Fruit fly (Drosophila melanogaster) whole organism, embryonic: Measurements from ENCODE around the gene sloth1.

Experiments used
- Asciz ChIP-seq: fragments of 200-800 bp; sonication (Bioruptor generic); optimal IDR thresholded peaks from 2 replicates; lab custom pipeline; 2017; ENCODE audit warnings: missing biosample characterization, mild to moderate bottlenecking, missing genetic modification characterization, missing genetic modification reagents
- B-H1 ChIP-seq: fragments of 200-800 bp; sonication (Bioruptor generic); IDR thresholded peaks from 3 replicates; pipeline ENCODE4 v1.3.6; 2022; ENCODE audit warnings: missing biosample characterization, missing genetic modification characterization
- CG11504 ChIP-seq: fragments of 200-800 bp; sonication (Bioruptor generic); optimal IDR thresholded peaks from 3 replicates; lab custom pipeline; 2019; ENCODE audit warnings: missing biosample characterization, mild to moderate bottlenecking, missing genetic modification characterization, moderate library complexity
- CG11695 ChIP-seq: fragments of 200-800 bp; sonication (Bioruptor generic); IDR thresholded peaks from 3 replicates; pipeline ENCODE4 v1.3.6; 2022; ENCODE audit warnings: missing biosample characterization, missing genetic modification characterization
- CG12659 ChIP-seq: fragments of 200-800 bp; sonication (Bioruptor generic); optimal IDR thresholded peaks from 3 replicates; lab custom pipeline; 2017; ENCODE audit warnings: mild to moderate bottlenecking, missing biosample characterization, missing genetic modification reagents, missing genetic modification characterization
- CG12942 ChIP-seq: fragments of 200-800 bp; sonication (Bioruptor generic); optimal IDR thresholded peaks from 3 replicates; lab custom pipeline; 2016; ENCODE audit warnings: missing biosample characterization, missing genetic modification characterization
- CG13424 ChIP-seq: fragments of 200-800 bp; sonication (Bioruptor generic); optimal IDR thresholded peaks from 2 replicates; lab custom pipeline; 2019; ENCODE audit warnings: missing biosample characterization, mild to moderate bottlenecking, missing genetic modification characterization, moderate library complexity
- CG17802 ChIP-seq: fragments of 200-800 bp; sonication (Bioruptor generic); optimal IDR thresholded peaks from 2 replicates; lab custom pipeline; 2018; ENCODE audit warnings: missing biosample characterization, mild to moderate bottlenecking, missing genetic modification characterization, moderate library complexity
- CG30403 ChIP-seq: fragments of 200-800 bp; sonication (Bioruptor generic); optimal IDR thresholded peaks from 3 replicates; lab custom pipeline; 2016; ENCODE audit warnings: missing biosample characterization, missing genetic modification characterization
- CG33213 ChIP-seq: fragments of 200-800 bp; sonication (Bioruptor generic); optimal IDR thresholded peaks from 3 replicates; lab custom pipeline; 2016; ENCODE audit warnings: missing biosample characterization, missing genetic modification characterization
- CG3847 ChIP-seq: fragments of 200-800 bp; sonication (Bioruptor generic); IDR thresholded peaks from 2 replicates; pipeline ENCODE4 v1.3.6; 2022; ENCODE audit warnings: missing biosample characterization, missing genetic modification characterization
- CG6813 ChIP-seq: fragments of 200-800 bp; sonication (Bioruptor generic); optimal IDR thresholded peaks from 2 replicates; lab custom pipeline; 2017; ENCODE audit warnings: missing biosample characterization, missing genetic modification characterization, mild to moderate bottlenecking, moderate library complexity, missing genetic modification reagents
- CG8924 ChIP-seq: fragments of 200-800 bp; optimal IDR thresholded peaks from 3 replicates; lab custom pipeline; 2019; ENCODE audit warnings: missing biosample characterization, mild to moderate bottlenecking, missing genetic modification characterization, moderate library complexity
- CG9437 ChIP-seq: fragments of 200-800 bp; sonication (Bioruptor generic); optimal IDR thresholded peaks from 2 replicates; lab custom pipeline; 2018; ENCODE audit warnings: missing biosample characterization, mild to moderate bottlenecking, missing genetic modification characterization
- CHES-1-like ChIP-seq: fragments of 200-800 bp; sonication (Bioruptor generic); optimal IDR thresholded peaks from 2 replicates; lab custom pipeline; 2016; ENCODE audit warnings: missing biosample characterization, missing genetic modification characterization
- CTCF ChIP-seq: fragments of 200-800 bp; sonication (Bioruptor generic); optimal IDR thresholded peaks from 2 replicates; lab custom pipeline; 2017; ENCODE audit warnings: missing biosample characterization, mild to moderate bottlenecking, missing genetic modification characterization, moderate library complexity
- D19A ChIP-seq: fragments of 200-800 bp; optimal IDR thresholded peaks from 3 replicates; lab custom pipeline; 2019; ENCODE audit warnings: missing biosample characterization, mild to moderate bottlenecking, missing genetic modification characterization, moderate library complexity
- Deaf1 ChIP-seq: fragments of 200-800 bp; optimal IDR thresholded peaks from 3 replicates; lab custom pipeline; 2019; ENCODE audit warnings: missing biosample characterization, mild to moderate bottlenecking, missing genetic modification characterization, moderate library complexity
- Gug ChIP-seq: fragments of 200-800 bp; sonication (Bioruptor generic); IDR thresholded peaks from 4 replicates; pipeline ENCODE4 v1.3.6; 2022; ENCODE audit warnings: missing biosample characterization, missing genetic modification characterization
- HLH4C ChIP-seq: fragments of 200-800 bp; sonication (Bioruptor generic); IDR thresholded peaks from 3 replicates; pipeline ENCODE4 v1.3.6; 2022; ENCODE audit warnings: missing biosample characterization, missing genetic modification characterization; ENCODE audit not compliant: partially characterized antibody
- Hand ChIP-seq: fragments of 200-800 bp; sonication (Bioruptor generic); optimal IDR thresholded peaks from 2 replicates; lab custom pipeline; 2017; ENCODE audit warnings: mild to moderate bottlenecking, missing biosample characterization, missing genetic modification reagents, missing genetic modification characterization
- Hmr ChIP-seq: fragments of 200-800 bp; sonication (Bioruptor generic); optimal IDR thresholded peaks from 3 replicates; lab custom pipeline; 2017; ENCODE audit warnings: mild to moderate bottlenecking, missing biosample characterization, missing genetic modification reagents, missing genetic modification characterization
- Hr39 ChIP-seq: fragments of >200 bp; optimal IDR thresholded peaks from 2 replicates; lab custom pipeline; 2017
- Lim3 ChIP-seq: fragments of 200-800 bp; sonication (Bioruptor generic); IDR thresholded peaks from 2 replicates; pipeline ENCODE4 v1.3.6; 2022; ENCODE audit warnings: missing biosample characterization, missing genetic modification characterization
- Poxn ChIP-seq: fragments of 200-800 bp; sonication (Bioruptor generic); IDR thresholded peaks from 2 replicates; pipeline ENCODE4 v1.3.6; 2022; ENCODE audit warnings: missing biosample characterization, missing genetic modification characterization
- Sox100B ChIP-seq: fragments of 200-800 bp; sonication (Bioruptor generic); optimal IDR thresholded peaks from 3 replicates; lab custom pipeline; 2018; ENCODE audit warnings: missing biosample characterization, mild to moderate bottlenecking, missing genetic modification characterization
- Stat92E ChIP-seq, 3 experiments: fragments of >200 bp in 2 of 3; fragments of 200-800 bp in 1 of 3; sonication (Bioruptor generic) in 1 of 3; optimal IDR thresholded peaks; 2 replicates each; lab custom pipeline; 2017 to 2019; ENCODE audit warnings: missing biosample characterization in 3 of 3, missing genetic modification characterization in 3 of 3, mild to moderate bottlenecking in 1 of 3, moderate library complexity in 1 of 3
- Trl ChIP-seq, 3 experiments: fragments of >200 bp in 2 of 3; fragments of 200-800 bp in 1 of 3; sonication (Bioruptor generic) in 1 of 3; optimal IDR thresholded peaks; 2 replicates in 1 of 3; 3 replicates in 2 of 3; lab custom pipeline; 2016 to 2017; ENCODE audit warnings: missing biosample characterization in 1 of 3, missing genetic modification characterization in 1 of 3
- Usf ChIP-seq: fragments of 200-800 bp; sonication (Bioruptor generic); optimal IDR thresholded peaks from 2 replicates; lab custom pipeline; 2017; ENCODE audit warnings: missing genotype, missing biosample characterization, missing genetic modification characterization
- amos ChIP-seq: fragments of 200-800 bp; sonication (Bioruptor generic); IDR thresholded peaks from 2 replicates; pipeline ENCODE4 v1.3.6; 2022; ENCODE audit warnings: missing biosample characterization, missing genetic modification characterization; ENCODE audit not compliant: partially characterized antibody
- ase ChIP-seq: fragments of 200-800 bp; sonication (Bioruptor generic); IDR thresholded peaks from 3 replicates; pipeline ENCODE4 v1.3.6; 2022; ENCODE audit warnings: missing biosample characterization, missing genetic modification characterization
- bsh ChIP-seq, 2 experiments: fragments of 200-800 bp; sonication (Bioruptor generic); optimal IDR thresholded peaks; 2 replicates each; lab custom pipeline; 2017 to 2018; ENCODE audit warnings: mild to moderate bottlenecking in 2 of 2, missing biosample characterization in 2 of 2, missing genetic modification characterization in 2 of 2, moderate library complexity in 1 of 2
- cg ChIP-seq: fragments of 200-800 bp; sonication (Bioruptor generic); optimal IDR thresholded peaks from 3 replicates; lab custom pipeline; 2019; ENCODE audit warnings: missing biosample characterization, mild to moderate bottlenecking, missing genetic modification characterization, moderate library complexity
- dmrt99B ChIP-seq: fragments of 200-800 bp; sonication (Bioruptor generic); optimal IDR thresholded peaks from 2 replicates; lab custom pipeline; 2018; ENCODE audit warnings: missing biosample characterization, mild to moderate bottlenecking, missing genetic modification characterization, moderate library complexity
- ems ChIP-seq: fragments of 200-800 bp; sonication (Bioruptor generic); optimal IDR thresholded peaks from 3 replicates; lab custom pipeline; 2016; ENCODE audit warnings: missing biosample characterization, missing genetic modification characterization
- ftz-f1 ChIP-seq: fragments of 200-800 bp; sonication (Bioruptor generic); optimal IDR thresholded peaks from 2 replicates; lab custom pipeline; 2016; ENCODE audit warnings: missing biosample characterization, missing genetic modification characterization
- ind ChIP-seq: fragments of 200-800 bp; sonication (Bioruptor generic); optimal IDR thresholded peaks from 3 replicates; lab custom pipeline; 2016; ENCODE audit warnings: missing biosample characterization, missing genetic modification characterization
- nerfin-1 ChIP-seq: fragments of 200-800 bp; sonication (Bioruptor generic); optimal IDR thresholded peaks from 3 replicates; lab custom pipeline; 2019; ENCODE audit warnings: missing biosample characterization, mild to moderate bottlenecking, missing genetic modification characterization, moderate library complexity
- phol ChIP-seq: fragments of 200-800 bp; sonication (Bioruptor generic); optimal IDR thresholded peaks from 3 replicates; lab custom pipeline; 2018; ENCODE audit warnings: missing biosample characterization, mild to moderate bottlenecking, missing genetic modification characterization, moderate library complexity
- prd ChIP-seq, 3 experiments: fragments of >200 bp in 2 of 3; fragments of 200-800 bp in 1 of 3; sonication (Bioruptor generic) in 1 of 3; optimal IDR thresholded peaks in 2 of 3; IDR thresholded peaks in 1 of 3; 2 replicates in 2 of 3; 3 replicates in 1 of 3; pipeline versions ENCODE4 v1.3.6 to Lab custom; 2017 to 2022; ENCODE audit warnings: missing biosample characterization in 1 of 3, missing genetic modification characterization in 1 of 3
- pros ChIP-seq: fragments of 200-800 bp; sonication (Bioruptor generic); optimal IDR thresholded peaks from 3 replicates; lab custom pipeline; 2019; ENCODE audit warnings: missing biosample characterization, mild to moderate bottlenecking, missing genetic modification characterization, moderate library complexity
- run ChIP-seq: fragments of 200-800 bp; sonication (Bioruptor generic); optimal IDR thresholded peaks from 3 replicates; lab custom pipeline; 2018; ENCODE audit warnings: missing biosample characterization, mild to moderate bottlenecking, missing genetic modification characterization
- ssp ChIP-seq: fragments of 200-800 bp; sonication (Bioruptor generic); IDR thresholded peaks from 2 replicates; pipeline ENCODE4 v1.3.6; 2022; ENCODE audit warnings: missing biosample characterization, missing genetic modification characterization
- stc ChIP-seq: fragments of 200-800 bp; sonication (Bioruptor generic); IDR thresholded peaks from 2 replicates; pipeline ENCODE4 v1.3.6; 2022; ENCODE audit warnings: missing biosample characterization, missing genetic modification characterization
- twi ChIP-seq: fragments of 200-800 bp; optimal IDR thresholded peaks from 2 replicates; lab custom pipeline; 2019; ENCODE audit warnings: missing biosample characterization, mild to moderate bottlenecking, missing genetic modification characterization, moderate library complexity
- zf30C ChIP-seq: fragments of 200-800 bp; sonication (Bioruptor generic); optimal IDR thresholded peaks from 3 replicates; lab custom pipeline; 2018; ENCODE audit warnings: missing biosample characterization, mild to moderate bottlenecking, missing genetic modification characterization
- zfh2 ChIP-seq: fragments of 200-800 bp; sonication (Bioruptor generic); optimal IDR thresholded peaks from 2 replicates; lab custom pipeline; 2016; ENCODE audit warnings: missing biosample characterization, missing genetic modification characterization

sloth1 gene

dm6 chrX:7000444-7001134 is 10.6 kb upstream of the sloth1 start (continued):
- TF ChIP-seq CG12659 (GFP tag; lab: Kevin White, UChicago) (peak; percentile 43), pros (GFP tag; lab: Kevin White, UChicago) (peak; percentile 89), bsh (GFP tag; optimal IDR thresholded peaks at IDR 0.05; lab: Kevin White, UChicago) (peak in 1 of 2 experiments; percentile 21), nerfin-1 (tag; lab: Kevin White, UChicago) (peak; percentile 25), CG12942 (GFP tag; lab: Kevin White, UChicago) (no peak), CG17802 (tag; lab: Kevin White, UChicago) (no peak), Sox100B (peak; percentile 59), dmrt99B (tag; lab: Kevin White, UChicago) (no peak), HLH4C (no peak), Trl (optimal IDR thresholded peaks at IDR 0.05; lab: Kevin White, UChicago) (peak; percentile 31 to 43), Trl (GFP tag; optimal IDR thresholded peaks at IDR 0.05; lab: Kevin White, UChicago) (no peak), zfh2 (GFP tag; lab: Kevin White, UChicago) (peak; percentile 0), run (no peak), cg (GFP tag; lab: Kevin White, UChicago) (peak; percentile 15), Hr39 (no peak), Hmr (GFP tag; lab: Kevin White, UChicago) (peak; percentile 32), Lim3 (no peak), CTCF (no peak), ind (GFP tag; lab: Kevin White, UChicago) (peak; percentile 54), CG9437 (GFP tag; lab: Kevin White, UChicago) (peak; percentile 56), amos (GFP tag; lab: Robert Waterston, UW) (no peak), CG11695 (GFP tag; lab: Robert Waterston, UW) (peak; percentile 57; the same call in 2 of the 3 replicates)

- TF ChIP-seq CHES-1-like (peak; percentile 5), Poxn (no peak), CG3847 (GFP tag; lab: Robert Waterston, UW) (peak; percentile 44; the same call in 1 of the 2 replicates), CG13424 (tag; lab: Kevin White, UChicago) (peak; percentile 63), ftz-f1 (no peak), Hr39 (no peak), CG6813 (GFP tag; lab: Kevin White, UChicago) (peak; percentile 53), ems (GFP tag; lab: Kevin White, UChicago) (peak; percentile 34), stc (GFP tag; lab: Robert Waterston, UW) (0 out of 2 replicates have a peak, but pooled peaks have one; percentile 5), prd (optimal IDR thresholded peaks at IDR 0.05; lab: Kevin White, UChicago) (no peak), prd (GFP tag; IDR thresholded peaks at IDR 0.05; lab: Robert Waterston, UW) (peak; percentile 56), CG8924 (peak; percentile 49), Deaf1 (tag; lab: Kevin White, UChicago) (peak; percentile 94), Hand (peak; percentile 17), CG33213 (GFP tag; lab: Kevin White, UChicago) (no peak), Usf (no peak), zf30C (GFP tag; lab: Kevin White, UChicago) (peak; percentile 77), D19A (tag; lab: Kevin White, UChicago) (peak; percentile 53), Stat92E (GFP tag; optimal IDR thresholded peaks at IDR 0.05; lab: Kevin White, UChicago) (no peak), twi (tag; lab: Kevin White, UChicago) (peak; percentile 35), phol (tag; lab: Kevin White, UChicago) (peak; percentile 29), CG9437 (GFP tag; lab: Kevin White, UChicago) (peak; percentile 36), CG30403 (GFP tag; lab: Kevin White, UChicago) (peak; percentile 53), ssp (GFP tag; lab: Robert Waterston, UW) (peak; percentile 45; the same call in 1 of the 2 replicates), Asciz (peak; percentile 30), ase (GFP tag; lab: Robert Waterston, UW) (0 out of 3 replicates have a peak, but pooled peaks have one; percentile 23), Gug (GFP tag; lab: Robert Waterston, UW) (0 out of 4 replicates have a peak, but pooled peaks have one; percentile 1), B-H1 (peak; percentile 47; the same call in 1 of the 3 replicates), CG11504 (tag; lab: Kevin White, UChicago) (peak; percentile 3)
These were observed 9.9 kb upstream of the sloth1 start for dm6 chrX:7001135-7001769.
